Worm (Caenorhabditis elegans) whole organism, young adult: Measurements from ENCODE around the gene grp-1.

Experiments used
- B0019.2 ChIP-seq: fragments of 200-800 bp; sonication (Bioruptor generic); conservative IDR thresholded peaks from 2 replicates; pipeline ENCODE4 v1.3.6; 2022; ENCODE audit warnings: missing genetic modification reagents, missing genetic modification characterization, missing compliant biosample characterization
- F39B2.1 ChIP-seq: fragments of 200-800 bp; sonication (Bioruptor generic); IDR thresholded peaks from 2 replicates; pipeline ENCODE4 v1.3.6; 2022; ENCODE audit warnings: missing genetic modification reagents, missing genetic modification characterization, missing compliant biosample characterization
- ceh-27 ChIP-seq: fragments of 200-800 bp; sonication (Bioruptor generic); optimal IDR thresholded peaks from 2 replicates; lab custom pipeline; 2018; ENCODE audit warnings: mild to moderate bottlenecking, missing genetic modification characterization, moderate library complexity, missing compliant biosample characterization
- die-1 ChIP-seq: sonication (generic microtip); optimal IDR thresholded peaks from 2 replicates; lab custom pipeline; 2016; ENCODE audit warnings: missing genotype, mild to moderate bottlenecking, missing genetic modification characterization, missing compliant biosample characterization
- efl-1 ChIP-seq: fragments of 150-350 bp; optimal IDR thresholded peaks from 2 replicates; lab custom pipeline; 2014; ENCODE audit warnings: missing biosample characterization, missing genetic modification reagents, missing genetic modification characterization
- egl-44 ChIP-seq: fragments of 200-800 bp; sonication (Bioruptor generic); IDR thresholded peaks from 2 replicates; pipeline ENCODE4 v1.3.6; 2022; ENCODE audit warnings: missing genetic modification reagents, missing genetic modification characterization, missing compliant biosample characterization
- hmg-20 ChIP-seq: fragments of 200-800 bp; sonication (Bioruptor generic); IDR thresholded peaks from 2 replicates; pipeline ENCODE4 v1.3.6; 2022; ENCODE audit warnings: missing genetic modification reagents, missing genetic modification characterization, missing compliant biosample characterization
- lsl-1 ChIP-seq: fragments of 200-800 bp; sonication (Bioruptor generic); optimal IDR thresholded peaks from 2 replicates; lab custom pipeline; 2018; ENCODE audit warnings: mild to moderate bottlenecking, missing genetic modification characterization, moderate library complexity, missing compliant biosample characterization
- nfyb-1 ChIP-seq: fragments of 200-800 bp; sonication (Bioruptor generic); IDR thresholded peaks from 2 replicates; pipeline ENCODE4 v1.3.6; 2022; ENCODE audit warnings: missing genetic modification reagents, missing genetic modification characterization, missing compliant biosample characterization
- nhr-90 ChIP-seq: sonication (generic microtip); optimal IDR thresholded peaks from 2 replicates; lab custom pipeline; 2016; ENCODE audit warnings: missing genotype, mild to moderate bottlenecking, missing genetic modification characterization, missing compliant biosample characterization
- sdz-38 ChIP-seq: sonication (generic microtip); optimal IDR thresholded peaks from 2 replicates; lab custom pipeline; 2016; ENCODE audit warnings: missing genotype, missing genetic modification characterization, missing compliant biosample characterization
- snpc-4 ChIP-seq, 5 experiments: fragments of 150-350 bp in 1 of 5; sonication (generic microtip) in 4 of 5; optimal IDR thresholded peaks; 2 replicates each; lab custom pipeline; 2014 to 2018; ENCODE audit warnings: missing genetic modification characterization in 5 of 5, missing biosample characterization in 3 of 5, antibody characterized with exemption in 2 of 5, mild to moderate bottlenecking in 2 of 5, missing compliant biosample characterization in 2 of 5, missing genotype in 2 of 5, moderate library complexity in 2 of 5, missing genetic modification reagents in 1 of 5
- unc-130 ChIP-seq: sonication (generic microtip); optimal IDR thresholded peaks from 2 replicates; lab custom pipeline; 2016; ENCODE audit warnings: missing genetic modification reagents, missing genetic modification characterization, missing compliant biosample characterization

ce11 chrIII:8132496-8132895 lies 47.0 kb downstream of the grp-1 start:
- TF ChIP-seq unc-130 (GFP tag; lab: Kevin White, UChicago) (no peak), F39B2.1 (no peak), snpc-4 (GFP tag; optimal IDR thresholded peaks at IDR 0.05; lab: Kevin White, UChicago) (no peak), snpc-4 (tag; optimal IDR thresholded peaks at IDR 0.05; lab: Kevin White, UChicago) (no peak), B0019.2 (GFP tag; lab: Robert Waterston, UW) (no peak), nfyb-1 (peak; percentile 39; the same call in 1 of the 2 replicates), sdz-38 (tag; lab: Kevin White, UChicago) (no peak), ceh-27 (GFP tag; lab: Kevin White, UChicago) (no peak), egl-44 (GFP tag; lab: Robert Waterston, UW) (no peak), efl-1 (no peak), hmg-20 (GFP tag; lab: Robert Waterston, UW) (no peak), lsl-1 (no peak), nhr-90 (tag; lab: Kevin White, UChicago) (no peak), die-1 (tag; lab: Kevin White, UChicago) (no peak)
